Worm (Caenorhabditis elegans): Measurements from ENCODE around the gene mrpl-4.

mrpl-4 gene

ce11 chrV:8495106-8495505 is 28.0 kb downstream of the mrpl-4 start:
- TF ChIP-seq lag-1 (GFP tag; IDR thresholded peaks at IDR 0.05), result no peak
- TF ChIP-seq gei-17 (GFP tag; optimal IDR thresholded peaks at IDR 0.05), result no peak
- TF ChIP-seq ceh-100 (GFP tag; IDR thresholded peaks at IDR 0.05), result no peak
- TF ChIP-seq snpc-1.3 (tag; optimal IDR thresholded peaks at IDR 0.05; ENCODE audit: insufficient read depth), result no peak
- no peak for TF ChIP-seq K11D2.4 (GFP tag; IDR thresholded peaks at IDR 0.05)
- TF ChIP-seq C06A6.2 (GFP tag; conservative IDR thresholded peaks at IDR 0.05), result no peak
- TF ChIP-seq zim-3 (tag; optimal IDR thresholded peaks at IDR 0.05), result no peak
- peak; percentile 50 for TF ChIP-seq pbrm-1 (GFP tag; IDR thresholded peaks at IDR 0.05)
- TF ChIP-seq Y95B8A.8 (GFP tag; IDR thresholded peaks at IDR 0.05), result no peak
- TF ChIP-seq T26A5.8 (tag; optimal IDR thresholded peaks at IDR 0.05), result no peak
- no peak for TF ChIP-seq nhr-27 (tag; optimal IDR thresholded peaks at IDR 0.05)
- TF ChIP-seq ztf-6 (GFP tag; IDR thresholded peaks at IDR 0.05), result no peak
- TF ChIP-seq nfya-1 (tag; optimal IDR thresholded peaks at IDR 0.05; ENCODE audit: borderline replicate concordance, insufficient read depth), result no peak
- no peak for TF ChIP-seq tlf-1 (GFP tag; optimal IDR thresholded peaks at IDR 0.05)
- TF ChIP-seq madf-3 (GFP tag; IDR thresholded peaks at IDR 0.05), result no peak
- TF ChIP-seq B0261.1 (tag; optimal IDR thresholded peaks at IDR 0.05), result peak; percentile 66
- no peak for TF ChIP-seq lsy-27 (tag; optimal IDR thresholded peaks at IDR 0.05; ENCODE audit: borderline replicate concordance, insufficient read depth)
- TF ChIP-seq ekl-4 (GFP tag; IDR thresholded peaks at IDR 0.05), result no peak
- no peak for TF ChIP-seq nfya-2 (GFP tag; IDR thresholded peaks at IDR 0.05)
- no peak for TF ChIP-seq ZK185.1 (tag; optimal IDR thresholded peaks at IDR 0.05; ENCODE audit: poor library complexity, severe bottlenecking)
- no peak for TF ChIP-seq let-526 (GFP tag; IDR thresholded peaks at IDR 0.05)
- TF ChIP-seq B0019.2 (GFP tag; conservative IDR thresholded peaks at IDR 0.05), result no peak
- no peak for TF ChIP-seq ets-4 (GFP tag; optimal IDR thresholded peaks at IDR 0.05)
- TF ChIP-seq tbp1 (GFP tag; optimal IDR thresholded peaks at IDR 0.05), result peak; percentile 90
- 0 out of 2 replicates have a peak, but pooled peaks have one; percentile 17 for TF ChIP-seq rcor-1 (GFP tag; IDR thresholded peaks at IDR 0.05)
- TF ChIP-seq tbx-9 (tag; optimal IDR thresholded peaks at IDR 0.05; ENCODE audit: borderline replicate concordance), result no peak
- TF ChIP-seq let-607 (tag; optimal IDR thresholded peaks at IDR 0.05), result no peak
- no peak for TF ChIP-seq mel-28 (tag; optimal IDR thresholded peaks at IDR 0.05; ENCODE audit: borderline replicate concordance)
- no peak for TF ChIP-seq F55B11.4 (tag; optimal IDR thresholded peaks at IDR 0.05; ENCODE audit: borderline replicate concordance, insufficient read depth)
- TF ChIP-seq F49E8.2 (tag; optimal IDR thresholded peaks at IDR 0.05; ENCODE audit: insufficient read depth), result no peak
- TF ChIP-seq mcd-1 (GFP tag; IDR thresholded peaks at IDR 0.05), result no peak
- TF ChIP-seq atf-7 (tag; optimal IDR thresholded peaks at IDR 0.05), result no peak
- TF ChIP-seq nhr-90 (tag; optimal IDR thresholded peaks at IDR 0.05), result peak; percentile 56
- peak; percentile 60 for TF ChIP-seq hmg-1.2 (GFP tag; IDR thresholded peaks at IDR 0.05)
- TF ChIP-seq nhr-179 (tag; optimal IDR thresholded peaks at IDR 0.05), result no peak
- no peak for TF ChIP-seq hlh-26 (GFP tag; conservative IDR thresholded peaks at IDR 0.05)
- TF ChIP-seq lin-54 (GFP tag; optimal IDR thresholded peaks at IDR 0.05), result no peak
- TF ChIP-seq F57A8.1 (GFP tag; optimal IDR thresholded peaks at IDR 0.05), result peak; percentile 63
- peak; percentile 56 for TF ChIP-seq him-1 (tag; optimal IDR thresholded peaks at IDR 0.05)
- no peak for TF ChIP-seq cebp-2 (GFP tag; IDR thresholded peaks at IDR 0.05)
- no peak for TF ChIP-seq C17E4.6 (GFP tag; IDR thresholded peaks at IDR 0.05)
- no peak for TF ChIP-seq F23B12.7 (tag; optimal IDR thresholded peaks at IDR 0.05; ENCODE audit: insufficient read depth)
- TF ChIP-seq ztf-3 (GFP tag; optimal IDR thresholded peaks at IDR 0.05), result no peak
- TF ChIP-seq pha-4 (tag; optimal IDR thresholded peaks at IDR 0.05), result no peak
- TF ChIP-seq nhr-80 (tag; optimal IDR thresholded peaks at IDR 0.05), result no peak
- TF ChIP-seq D2030.7 (GFP tag; IDR thresholded peaks at IDR 0.05), result peak; percentile 71
- TF ChIP-seq F37B4.10 (GFP tag; IDR thresholded peaks at IDR 0.05), result no peak
- TF ChIP-seq hlh-12 (tag; optimal IDR thresholded peaks at IDR 0.05), result no peak

All from whole organism, young adult.